Fruit fly (Drosophila melanogaster) whole organism, embryonic: ENCODE measurements around the gene Ciz1.
A peak's percentile ranks its signal among the peaks of the same experiment; 100 is the strongest.

Source experiments
- Bgb ChIP-seq: fragments of 200-800 bp; sonication (Bioruptor generic); IDR thresholded peaks from 2 replicates; pipeline ENCODE4 v1.3.6; 2022; ENCODE audit warnings: missing biosample characterization, missing genetic modification characterization; ENCODE audit not compliant: partially characterized antibody
- CG10267 ChIP-seq: fragments of 200-800 bp; sonication (Bioruptor generic); optimal IDR thresholded peaks from 2 replicates; lab custom pipeline; 2018; ENCODE audit warnings: missing biosample characterization, mild to moderate bottlenecking, missing genetic modification characterization, moderate library complexity
- CG10543 ChIP-seq: fragments of 200-800 bp; sonication (Bioruptor generic); optimal IDR thresholded peaks from 3 replicates; lab custom pipeline; 2017; ENCODE audit warnings: missing biosample characterization, mild to moderate bottlenecking, missing genetic modification characterization, moderate library complexity
- CG11560 ChIP-seq: fragments of 200-800 bp; sonication (Bioruptor generic); IDR thresholded peaks from 3 replicates; pipeline ENCODE4 v1.3.6; 2022; ENCODE audit warnings: missing biosample characterization, missing genetic modification characterization
- CG12219 ChIP-seq: fragments of 200-800 bp; sonication (Bioruptor generic); optimal IDR thresholded peaks from 3 replicates; lab custom pipeline; 2018; ENCODE audit warnings: missing biosample characterization, mild to moderate bottlenecking, missing genetic modification characterization
- CG12769 ChIP-seq: fragments of 200-800 bp; sonication (Bioruptor generic); optimal IDR thresholded peaks from 2 replicates; lab custom pipeline; 2019; ENCODE audit warnings: missing biosample characterization, mild to moderate bottlenecking, missing genetic modification characterization, moderate library complexity
- CG13424 ChIP-seq: fragments of 200-800 bp; sonication (Bioruptor generic); optimal IDR thresholded peaks from 2 replicates; lab custom pipeline; 2019; ENCODE audit warnings: missing biosample characterization, mild to moderate bottlenecking, missing genetic modification characterization, moderate library complexity
- CG1529 ChIP-seq: fragments of 200-800 bp; sonication (Bioruptor generic); optimal IDR thresholded peaks from 3 replicates; lab custom pipeline; 2018; ENCODE audit warnings: missing biosample characterization, missing genetic modification characterization
- CG16779 ChIP-seq: fragments of 200-800 bp; sonication (Bioruptor generic); IDR thresholded peaks from 2 replicates; pipeline ENCODE4 v1.3.6; 2022; ENCODE audit warnings: missing biosample characterization, missing genetic modification characterization
- CG16813 ChIP-seq: fragments of 200-800 bp; sonication (Bioruptor generic); IDR thresholded peaks from 3 replicates; pipeline ENCODE4 v1.3.6; 2022; ENCODE audit warnings: missing biosample characterization, missing genetic modification characterization; ENCODE audit not compliant: partially characterized antibody
- CG16863 ChIP-seq: fragments of 200-800 bp; sonication (Bioruptor generic); optimal IDR thresholded peaks from 3 replicates; lab custom pipeline; 2016; ENCODE audit warnings: missing biosample characterization, missing genetic modification characterization
- CG17568 ChIP-seq: fragments of 200-800 bp; sonication (Bioruptor generic); optimal IDR thresholded peaks from 2 replicates; lab custom pipeline; 2018; ENCODE audit warnings: missing biosample characterization, mild to moderate bottlenecking, missing genetic modification characterization, moderate library complexity
- CG18011 ChIP-seq: fragments of 200-800 bp; sonication (Bioruptor generic); optimal IDR thresholded peaks from 2 replicates; lab custom pipeline; 2017; ENCODE audit warnings: missing biosample characterization, missing genetic modification characterization, mild to moderate bottlenecking, moderate library complexity, missing genotype
- CG31224 ChIP-seq: fragments of 200-800 bp; sonication (Bioruptor generic); IDR thresholded peaks from 2 replicates; pipeline ENCODE4 v1.3.6; 2022; ENCODE audit warnings: missing biosample characterization, missing genetic modification characterization
- CG34224 ChIP-seq: fragments of 200-800 bp; sonication (Bioruptor generic); IDR thresholded peaks from 3 replicates; pipeline ENCODE4 v1.3.6; 2022; ENCODE audit warnings: missing biosample characterization, missing genetic modification characterization; ENCODE audit not compliant: partially characterized antibody
- CG34422 ChIP-seq: fragments of 200-800 bp; sonication (Bioruptor generic); IDR thresholded peaks from 3 replicates; pipeline ENCODE4 v1.3.6; 2022; ENCODE audit warnings: missing biosample characterization, missing genetic modification characterization
- CG6654 ChIP-seq: fragments of 200-800 bp; sonication (Bioruptor generic); optimal IDR thresholded peaks from 2 replicates; lab custom pipeline; 2017; ENCODE audit warnings: missing biosample characterization, mild to moderate bottlenecking, missing genetic modification characterization
- CG6813 ChIP-seq: fragments of 200-800 bp; sonication (Bioruptor generic); optimal IDR thresholded peaks from 2 replicates; lab custom pipeline; 2017; ENCODE audit warnings: missing biosample characterization, missing genetic modification characterization, mild to moderate bottlenecking, moderate library complexity, missing genetic modification reagents
- CG6854 ChIP-seq: fragments of 200-800 bp; sonication (Bioruptor generic); optimal IDR thresholded peaks from 3 replicates; lab custom pipeline; 2017; ENCODE audit warnings: missing biosample characterization, mild to moderate bottlenecking, missing genetic modification characterization
- CG7271 ChIP-seq: fragments of 200-800 bp; sonication (Bioruptor generic); optimal IDR thresholded peaks from 2 replicates; lab custom pipeline; 2018; ENCODE audit warnings: missing biosample characterization, mild to moderate bottlenecking, missing genetic modification characterization, moderate library complexity
- CG7357 ChIP-seq: fragments of 200-800 bp; sonication (Bioruptor generic); IDR thresholded peaks from 3 replicates; pipeline ENCODE4 v1.3.6; 2022; ENCODE audit warnings: missing biosample characterization, missing genetic modification characterization
- CG9932 ChIP-seq: fragments of 200-800 bp; sonication (Bioruptor generic); IDR thresholded peaks from 2 replicates; pipeline ENCODE4 v1.3.6; 2022; ENCODE audit warnings: missing biosample characterization, missing genetic modification characterization
- D19B ChIP-seq: fragments of 200-800 bp; sonication (Bioruptor generic); optimal IDR thresholded peaks from 2 replicates; lab custom pipeline; 2017; ENCODE audit warnings: missing biosample characterization, mild to moderate bottlenecking, missing genetic modification characterization
- Drgx ChIP-seq: fragments of 200-800 bp; sonication (Bioruptor generic); IDR thresholded peaks from 2 replicates; pipeline ENCODE4 v1.3.6; 2022; ENCODE audit warnings: missing biosample characterization, missing genetic modification characterization
- Opbp ChIP-seq: fragments of 200-800 bp; sonication (Bioruptor generic); IDR thresholded peaks from 3 replicates; pipeline ENCODE4 v1.3.6; 2022; ENCODE audit warnings: missing biosample characterization, missing genetic modification characterization; ENCODE audit not compliant: partially characterized antibody
- Sry-δ ChIP-seq: fragments of 200-800 bp; sonication (Bioruptor generic); optimal IDR thresholded peaks from 2 replicates; lab custom pipeline; 2016; ENCODE audit warnings: missing biosample characterization, missing genetic modification characterization
- amos ChIP-seq: fragments of 200-800 bp; sonication (Bioruptor generic); IDR thresholded peaks from 2 replicates; pipeline ENCODE4 v1.3.6; 2022; ENCODE audit warnings: missing biosample characterization, missing genetic modification characterization; ENCODE audit not compliant: partially characterized antibody
- bigmax ChIP-seq: fragments of 200-800 bp; sonication (Bioruptor generic); optimal IDR thresholded peaks from 2 replicates; lab custom pipeline; 2018; ENCODE audit warnings: missing biosample characterization, mild to moderate bottlenecking, missing genetic modification characterization
- bsh ChIP-seq, 2 experiments: fragments of 200-800 bp; sonication (Bioruptor generic); optimal IDR thresholded peaks; 2 replicates each; lab custom pipeline; 2017 to 2018; ENCODE audit warnings: mild to moderate bottlenecking in 2 of 2, missing biosample characterization in 2 of 2, missing genetic modification characterization in 2 of 2, moderate library complexity in 1 of 2
- cas ChIP-seq: fragments of 200-800 bp; sonication (Bioruptor generic); IDR thresholded peaks from 2 replicates; pipeline ENCODE4 v1.3.6; 2022; ENCODE audit warnings: missing biosample characterization, missing genetic modification characterization
- chn ChIP-seq: fragments of 200-800 bp; sonication (Bioruptor generic); optimal IDR thresholded peaks from 2 replicates; lab custom pipeline; 2016; ENCODE audit warnings: missing biosample characterization, missing genetic modification characterization
- crol ChIP-seq: fragments of 200-800 bp; sonication (Bioruptor generic); IDR thresholded peaks from 2 replicates; pipeline ENCODE4 v1.3.6; 2022; ENCODE audit warnings: missing biosample characterization, missing genetic modification characterization
- dimm ChIP-seq: fragments of 200-800 bp; sonication (Bioruptor generic); IDR thresholded peaks from 2 replicates; pipeline ENCODE4 v1.3.6; 2022; ENCODE audit warnings: missing biosample characterization, missing genetic modification characterization
- dysf ChIP-seq: fragments of 200-800 bp; sonication (Bioruptor generic); IDR thresholded peaks from 3 replicates; pipeline ENCODE4 v1.3.6; 2022; ENCODE audit warnings: missing biosample characterization, missing genetic modification characterization
- grau ChIP-seq: fragments of 200-800 bp; optimal IDR thresholded peaks from 3 replicates; lab custom pipeline; 2019; ENCODE audit warnings: missing biosample characterization, mild to moderate bottlenecking, missing genetic modification characterization, moderate library complexity
- ham ChIP-seq: fragments of 200-800 bp; sonication (Bioruptor generic); IDR thresholded peaks from 2 replicates; pipeline ENCODE4 v1.3.6; 2022; ENCODE audit warnings: missing biosample characterization, missing genetic modification characterization
- her ChIP-seq: fragments of 200-800 bp; sonication (Bioruptor generic); optimal IDR thresholded peaks from 2 replicates; lab custom pipeline; 2016; ENCODE audit warnings: missing biosample characterization, missing genetic modification characterization
- inv ChIP-seq: fragments of 200-800 bp; sonication (Bioruptor generic); IDR thresholded peaks from 2 replicates; pipeline ENCODE4 v1.3.6; 2022; ENCODE audit warnings: missing biosample characterization, missing genetic modification characterization; ENCODE audit not compliant: partially characterized antibody
- knrl ChIP-seq: fragments of 200-800 bp; sonication (Bioruptor generic); IDR thresholded peaks from 3 replicates; pipeline ENCODE4 v1.3.6; 2022; ENCODE audit warnings: missing biosample characterization, missing genetic modification characterization; ENCODE audit not compliant: partially characterized antibody
- lab ChIP-seq: fragments of 200-800 bp; sonication (Bioruptor generic); optimal IDR thresholded peaks from 3 replicates; lab custom pipeline; 2017; ENCODE audit warnings: missing biosample characterization, missing genetic modification characterization, mild to moderate bottlenecking, moderate library complexity, missing genetic modification reagents
- nom ChIP-seq: fragments of 200-800 bp; sonication (Bioruptor generic); optimal IDR thresholded peaks from 2 replicates; lab custom pipeline; 2017; ENCODE audit warnings: missing biosample characterization, missing genetic modification characterization, mild to moderate bottlenecking, moderate library complexity, missing genetic modification reagents
- peb ChIP-seq: fragments of 200-800 bp; sonication (Bioruptor generic); IDR thresholded peaks from 2 replicates; pipeline ENCODE4 v1.3.6; 2022; ENCODE audit warnings: missing biosample characterization, missing genetic modification characterization
- rib ChIP-seq: fragments of 200-800 bp; sonication (Bioruptor generic); IDR thresholded peaks from 2 replicates; pipeline ENCODE4 v1.3.6; 2022; ENCODE audit warnings: missing biosample characterization, missing genetic modification characterization
- stc ChIP-seq: fragments of 200-800 bp; sonication (Bioruptor generic); IDR thresholded peaks from 2 replicates; pipeline ENCODE4 v1.3.6; 2022; ENCODE audit warnings: missing biosample characterization, missing genetic modification characterization
- sug ChIP-seq: fragments of 200-800 bp; optimal IDR thresholded peaks from 2 replicates; lab custom pipeline; 2019; ENCODE audit warnings: missing biosample characterization, mild to moderate bottlenecking, missing genetic modification characterization, moderate library complexity
- tna ChIP-seq: fragments of 200-800 bp; sonication (Bioruptor generic); IDR thresholded peaks from 2 replicates; pipeline ENCODE4 v1.3.6; 2022; ENCODE audit warnings: missing biosample characterization, missing genetic modification characterization; ENCODE audit not compliant: partially characterized antibody
- trh ChIP-seq: fragments of 200-800 bp; sonication (Bioruptor generic); optimal IDR thresholded peaks from 2 replicates; lab custom pipeline; 2016; ENCODE audit warnings: missing biosample characterization, missing genetic modification characterization

Gene Ciz1

DNA sequence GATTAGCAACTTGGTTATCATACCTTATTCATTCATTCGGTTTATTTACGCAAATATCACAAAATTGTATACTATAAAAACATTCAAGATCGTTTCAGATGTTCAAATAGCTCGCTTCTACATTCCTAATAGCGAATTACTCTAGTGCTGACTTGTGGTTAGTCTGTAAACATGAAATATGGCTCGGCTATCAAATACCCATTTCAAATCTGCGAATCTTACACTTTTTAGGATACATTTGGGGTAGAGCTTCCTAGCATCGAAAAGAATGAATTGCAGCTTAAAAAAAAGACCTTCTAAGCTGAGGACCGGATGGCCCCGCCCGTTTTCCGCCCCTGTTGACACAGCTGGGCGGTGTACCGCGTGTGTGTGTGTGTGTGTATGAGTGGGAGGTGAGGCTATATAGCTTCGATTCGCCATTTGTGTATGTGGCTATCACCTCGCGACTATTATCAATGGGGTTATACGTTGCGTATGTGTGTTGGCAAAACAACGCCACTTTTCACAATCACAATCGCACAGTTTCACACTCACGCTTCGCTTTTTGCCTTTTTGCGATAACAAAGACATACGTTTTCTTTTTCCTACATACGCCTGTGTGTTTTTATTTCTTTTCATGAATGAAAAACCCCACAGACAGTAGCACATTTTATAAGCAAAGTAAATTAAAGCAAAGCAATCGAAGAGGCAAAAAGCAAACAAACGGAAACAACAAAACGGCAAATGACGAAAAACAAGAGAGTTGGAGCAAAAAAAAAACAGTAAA lies 17.7 kb upstream of the Ciz1 start (continued):
- peak; percentile 16 for TF ChIP-seq nom
- peak; percentile 33 for TF ChIP-seq lab (GFP tag; lab: Kevin White, UChicago)
- 0 out of 2 replicates have a peak, but pooled peaks have one; percentile 9 for TF ChIP-seq stc (GFP tag; lab: Robert Waterston, UW)
- no peak for TF ChIP-seq CG16863 (GFP tag; lab: Kevin White, UChicago)
- TF ChIP-seq CG16779 (GFP tag; lab: Robert Waterston, UW) = no peak
- peak; percentile 6; the same call in 1 of the 2 replicates for TF ChIP-seq CG9932
- no peak for TF ChIP-seq dimm (GFP tag; lab: Robert Waterston, UW)
- TF ChIP-seq CG7357 (GFP tag; lab: Robert Waterston, UW) = no peak
- TF ChIP-seq CG10543 (GFP tag; lab: Kevin White, UChicago) = peak; percentile 11
- peak in 1 of 2 experiments; percentile 51 for TF ChIP-seq bsh (GFP tag; optimal IDR thresholded peaks at IDR 0.05; lab: Kevin White, UChicago)
- 0 out of 3 replicates have a peak, but pooled peaks have one; percentile 15 for TF ChIP-seq dysf (GFP tag; lab: Robert Waterston, UW)
- no peak for TF ChIP-seq CG12219 (GFP tag; lab: Kevin White, UChicago)
- TF ChIP-seq CG10267 (tag; lab: Kevin White, UChicago) = no peak
- TF ChIP-seq bigmax (GFP tag; lab: Kevin White, UChicago) = no peak
- TF ChIP-seq CG31224 = no peak
- 0 out of 2 replicates have a peak, but pooled peaks have one; percentile 35 for TF ChIP-seq amos (GFP tag; lab: Robert Waterston, UW)
- peak; percentile 74; the same call in 1 of the 2 replicates for TF ChIP-seq tna (GFP tag; lab: Robert Waterston, UW)
- TF ChIP-seq CG17568 (GFP tag; lab: Kevin White, UChicago) = no peak
- 0 out of 2 replicates have a peak, but pooled peaks have one; percentile 20 for TF ChIP-seq Bgb (GFP tag; lab: Robert Waterston, UW)
- no peak for TF ChIP-seq trh (GFP tag; lab: Kevin White, UChicago)
- peak; percentile 7 for TF ChIP-seq CG12769 (tag; lab: Kevin White, UChicago)
- TF ChIP-seq Sry-δ (GFP tag; lab: Kevin White, UChicago) = no peak
- no peak for TF ChIP-seq CG11560 (tag; lab: Robert Waterston, UW)
- TF ChIP-seq crol = no peak
- peak; percentile 44; the same call in 1 of the 3 replicates for TF ChIP-seq Opbp
- no peak for TF ChIP-seq peb (GFP tag; lab: Robert Waterston, UW)
- peak; percentile 32 for TF ChIP-seq sug
- no peak for TF ChIP-seq chn (GFP tag; lab: Kevin White, UChicago)
- TF ChIP-seq CG18011 = no peak
- TF ChIP-seq inv (GFP tag; lab: Robert Waterston, UW) = peak; percentile 55
- no peak for TF ChIP-seq CG1529
- no peak for TF ChIP-seq ham (GFP tag; lab: Robert Waterston, UW)
- TF ChIP-seq rib (GFP tag; lab: Robert Waterston, UW) = peak; percentile 70
- no peak for TF ChIP-seq CG7271 (tag; lab: Kevin White, UChicago)
- TF ChIP-seq cas (GFP tag; lab: Robert Waterston, UW) = no peak
- no peak for TF ChIP-seq CG6654 (GFP tag; lab: Kevin White, UChicago)
- TF ChIP-seq CG6813 = no peak
- no peak for TF ChIP-seq knrl (GFP tag; lab: Robert Waterston, UW)
- peak; percentile 21 for TF ChIP-seq CG6854
- TF ChIP-seq CG34224 = peak; percentile 28; the same call in 1 of the 3 replicates
- peak; percentile 54 for TF ChIP-seq CG16813 (GFP tag; lab: Robert Waterston, UW)
- no peak for TF ChIP-seq grau (tag; lab: Kevin White, UChicago)
- TF ChIP-seq CG34422 (GFP tag; lab: Robert Waterston, UW) = no peak
- 0 out of 2 replicates have a peak, but pooled peaks have one; percentile 21 for TF ChIP-seq Drgx (GFP tag; lab: Robert Waterston, UW)
- peak; percentile 64 for TF ChIP-seq D19B (GFP tag; lab: Kevin White, UChicago)
- TF ChIP-seq CG13424 (tag; lab: Kevin White, UChicago) = no peak
- no peak for TF ChIP-seq her (GFP tag; lab: Kevin White, UChicago)
